Worm (Caenorhabditis elegans) whole organism, dauer: ENCODE measurements around the gene Y43F8C.5.

ENCODE experiments used
- unc-62 ChIP-seq: sonication (generic microtip); optimal IDR thresholded peaks from 2 replicates; lab custom pipeline; 2017; ENCODE audit warnings: missing biosample characterization, missing genetic modification reagents, missing genetic modification characterization

The Y43F8C.5 gene

DNA sequence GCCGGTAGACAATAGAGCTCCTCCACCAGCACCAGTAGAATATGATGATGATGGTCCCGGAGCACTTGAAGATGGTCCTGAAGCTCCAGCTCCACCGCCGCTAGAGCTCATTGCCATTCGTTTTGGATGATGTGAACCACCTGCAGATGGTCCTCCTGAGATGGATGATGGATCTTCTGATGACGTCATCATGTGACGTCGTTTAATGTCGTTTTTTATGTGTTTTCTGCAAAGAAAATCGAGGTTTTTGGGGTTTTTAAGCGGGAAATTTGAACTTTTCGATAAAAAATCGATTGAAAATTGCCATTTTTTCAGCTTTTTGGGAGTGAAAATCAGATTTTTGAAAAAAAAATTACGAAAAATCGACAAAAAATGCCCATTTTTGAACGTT lies 3.7 kb upstream of the Y43F8C.5 start:
- TF ChIP-seq unc-62 (GFP tag; lab: Kevin White, UChicago): no peak

DNA sequence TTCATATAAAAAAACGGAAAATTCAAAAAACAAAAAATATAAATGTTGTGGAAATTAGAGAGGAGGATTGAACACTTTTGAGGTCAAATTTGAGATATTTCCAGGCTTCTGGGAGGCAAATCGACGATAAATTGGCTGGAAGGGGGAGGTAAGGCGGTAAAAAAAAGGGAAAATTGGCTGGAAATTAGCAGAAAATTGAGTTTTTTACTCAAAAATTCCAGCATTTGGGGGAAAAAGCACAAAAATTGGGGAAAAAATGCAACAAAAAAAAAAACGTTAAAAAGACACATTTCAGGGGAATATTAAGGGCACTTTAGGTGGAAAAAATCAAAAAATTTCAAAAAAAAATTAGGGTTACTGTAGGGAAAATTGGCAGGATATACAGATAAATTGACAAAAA lies 1.8 kb upstream of the Y43F8C.5 start:
- no peak for TF ChIP-seq unc-62 (GFP tag; lab: Kevin White, UChicago)

DNA sequence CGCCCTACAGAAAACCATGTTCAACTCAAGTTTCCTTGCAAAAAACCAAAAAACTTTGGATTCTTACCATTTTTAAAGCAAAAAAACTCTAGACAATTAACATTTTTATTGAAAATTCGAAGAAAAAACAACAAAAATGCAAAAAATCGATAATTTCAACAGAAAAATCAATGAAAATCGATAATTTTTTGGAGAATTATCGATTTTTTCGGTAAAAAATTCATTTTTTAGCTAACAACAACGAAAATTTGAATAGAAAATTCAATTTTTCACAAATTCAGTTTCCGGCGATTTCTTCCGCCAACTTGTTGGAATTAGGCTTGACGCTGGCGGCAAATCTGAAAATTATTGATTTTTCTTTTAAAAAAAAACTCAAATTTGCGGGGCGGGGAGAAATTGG lies 502 bp upstream of the Y43F8C.5 start:
- no peak for TF ChIP-seq unc-62 (GFP tag; lab: Kevin White, UChicago)

DNA sequence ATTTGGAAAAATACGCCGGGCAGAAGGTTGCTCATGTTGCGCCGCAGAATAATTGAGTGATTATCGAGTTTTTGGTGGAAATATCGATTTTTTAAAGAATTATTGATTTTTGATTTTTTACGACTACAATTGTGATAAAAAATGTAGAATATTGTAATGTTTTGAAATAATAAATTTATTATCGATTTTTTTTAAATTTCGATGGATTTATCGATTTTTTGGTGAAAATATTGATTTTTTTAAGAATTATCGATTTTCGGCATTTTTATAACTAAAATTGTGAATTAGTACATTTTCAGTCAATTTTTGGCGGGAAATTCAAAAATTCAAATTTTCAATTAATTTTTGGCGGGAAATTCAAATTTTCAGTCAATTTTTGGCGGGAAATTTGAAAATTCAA lies 1.9 kb downstream of the Y43F8C.5 start:
- no peak for TF ChIP-seq unc-62 (GFP tag; lab: Kevin White, UChicago)

DNA sequence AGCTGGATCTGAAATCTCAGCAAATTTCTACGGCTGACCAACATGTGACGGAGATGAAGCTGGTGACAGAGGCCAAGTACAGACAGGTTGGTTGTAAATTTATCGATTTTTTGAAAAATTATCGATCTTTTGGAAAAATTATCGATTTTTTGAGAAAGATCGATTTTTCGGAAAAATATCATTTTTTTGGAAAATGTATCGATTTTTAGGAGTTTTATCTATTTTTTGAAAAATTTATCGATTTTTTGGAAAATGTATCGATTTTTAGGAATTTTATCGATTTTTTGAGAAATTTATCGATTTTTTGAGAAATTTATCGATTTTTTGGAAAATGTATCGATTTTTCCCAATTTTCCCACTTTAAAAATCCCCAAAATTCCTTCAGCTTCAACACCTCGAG lies 2.5 kb downstream of the Y43F8C.5 start:
- no peak for TF ChIP-seq unc-62 (GFP tag; lab: Kevin White, UChicago)

DNA sequence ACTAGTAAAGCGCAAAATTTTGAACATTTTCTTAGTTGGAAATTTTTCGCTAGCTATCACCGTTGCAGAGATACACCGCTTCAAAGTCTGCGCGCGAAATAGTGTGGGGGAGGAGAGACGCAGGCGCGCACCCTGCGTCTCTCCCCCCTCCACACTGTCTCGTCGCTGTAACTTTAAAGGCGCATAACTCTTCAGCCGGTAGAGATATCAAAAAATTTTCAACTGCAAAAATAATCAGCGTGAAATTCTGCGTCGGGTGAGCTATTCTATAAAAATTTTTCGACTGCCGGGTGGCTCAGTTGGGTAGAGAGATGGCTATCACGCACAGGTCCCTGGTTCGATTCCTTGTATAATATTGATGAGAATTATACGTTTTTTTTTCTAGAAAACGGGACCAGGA lies 2.9 kb downstream of the Y43F8C.5 start:
- TF ChIP-seq unc-62 (GFP tag; lab: Kevin White, UChicago): no peak

DNA sequence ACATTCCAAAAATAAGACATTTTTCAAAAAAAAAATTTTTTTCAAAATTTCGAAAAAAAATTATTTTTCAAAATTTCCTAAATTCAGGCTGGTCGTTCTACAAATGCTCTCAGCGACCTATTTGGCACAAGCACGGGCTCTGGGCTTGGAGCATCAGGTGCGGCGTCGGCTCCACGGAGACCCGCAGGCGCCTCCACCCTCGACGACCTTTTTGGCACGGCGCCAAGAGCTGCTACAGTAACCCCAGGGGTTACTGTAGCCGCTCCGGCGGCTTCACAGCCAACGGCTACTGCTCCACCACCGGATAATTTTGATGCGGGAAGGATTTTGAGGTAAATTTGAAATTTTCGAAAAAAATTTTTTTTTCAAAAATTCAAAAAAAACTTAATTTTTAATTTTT lies 6.7 kb downstream of the Y43F8C.5 start:
- TF ChIP-seq unc-62 (GFP tag; lab: Kevin White, UChicago): no peak

DNA sequence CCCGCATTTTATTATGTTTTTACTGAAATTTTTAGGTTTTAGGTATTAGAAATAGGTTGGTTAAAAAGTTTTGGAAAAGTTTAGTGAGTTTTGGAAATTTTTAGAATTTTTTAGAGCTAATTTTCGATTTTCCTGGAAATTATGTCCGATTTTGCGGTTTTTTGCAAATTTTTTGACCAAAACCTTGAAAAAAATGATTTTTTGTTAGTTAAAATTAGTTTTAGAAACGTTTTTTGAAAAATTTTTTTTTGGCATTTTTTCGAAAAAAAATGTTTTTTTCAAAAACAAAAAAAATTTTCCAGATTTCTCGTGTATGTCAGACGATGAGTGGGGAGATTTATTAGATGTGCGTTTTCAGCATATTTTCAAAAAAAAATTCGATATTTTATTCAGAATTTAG lies 7.7 kb downstream of the Y43F8C.5 start, which contains the start of gene dyf-19:
Gene dyf-19 (plus strand): TSS at position 301 of the 400 bp plus-strand sequence.
- no peak for TF ChIP-seq unc-62 (GFP tag; lab: Kevin White, UChicago)

DNA sequence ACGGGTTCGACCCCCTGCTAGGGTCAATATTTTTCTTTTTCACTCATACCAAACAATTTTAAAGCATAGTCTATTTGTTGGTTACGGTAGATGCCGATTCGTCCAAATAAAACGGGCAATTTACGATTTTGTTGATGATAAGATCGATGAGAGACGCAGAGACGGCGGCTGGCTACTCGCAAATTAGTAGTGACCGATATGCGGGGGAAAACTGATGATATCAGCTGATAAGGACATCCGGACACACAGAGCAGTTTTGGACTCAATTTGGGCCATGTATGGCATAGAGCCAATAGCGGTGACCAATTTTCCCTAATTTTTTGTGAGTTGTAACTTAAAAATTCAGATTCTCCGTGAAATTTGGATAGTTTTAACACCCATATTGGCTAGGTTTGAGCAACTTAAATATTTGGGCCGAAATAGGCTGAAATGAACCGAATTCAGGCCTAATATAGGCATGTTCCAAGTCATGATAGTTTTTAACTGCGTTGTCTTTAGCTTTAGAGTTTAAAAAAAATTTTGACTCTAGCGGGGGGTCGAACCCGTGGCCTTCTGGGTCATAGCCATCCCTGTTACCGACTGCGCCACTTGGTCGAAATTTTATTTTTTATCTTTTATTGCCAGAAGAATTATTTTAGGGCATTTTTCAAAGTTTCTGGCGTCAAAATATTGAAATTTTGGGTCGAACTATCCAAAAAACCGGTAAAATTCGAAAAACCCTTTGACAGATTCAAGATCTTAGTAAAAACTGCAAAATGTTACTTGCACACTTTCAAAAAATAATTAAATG lies 8.7 kb downstream of the Y43F8C.5 start:
- no peak for TF ChIP-seq unc-62 (GFP tag; lab: Kevin White, UChicago)

DNA sequence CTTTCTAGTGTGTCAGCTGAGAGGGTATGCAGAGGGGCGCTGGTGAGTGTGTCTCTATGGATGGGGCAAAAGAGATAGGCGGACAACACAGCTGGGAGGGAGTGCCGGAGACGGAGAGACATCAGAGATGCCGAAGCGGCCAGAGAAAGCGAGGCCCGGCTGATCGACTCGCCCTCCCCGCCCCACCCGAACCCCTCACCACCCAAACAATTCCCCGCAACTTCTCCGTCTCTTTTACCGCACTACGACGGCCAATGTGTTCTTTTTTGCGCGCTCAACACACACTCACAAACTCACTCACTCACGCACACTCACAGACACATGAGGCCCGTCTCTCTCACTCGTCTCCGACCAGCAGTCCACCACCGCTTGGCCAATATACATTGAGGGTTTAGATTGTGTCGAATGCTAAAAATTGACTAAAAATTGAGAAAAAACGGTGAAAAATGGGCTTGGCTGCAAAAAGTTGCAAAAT lies 10.0 kb downstream of the Y43F8C.5 start, which contains the start of gene Y43F8C.3:
Gene Y43F8C.3 (minus strand): TSS at position 187 of the 475 bp plus-strand sequence.
- TF ChIP-seq unc-62 (GFP tag; lab: Kevin White, UChicago): no peak

DNA sequence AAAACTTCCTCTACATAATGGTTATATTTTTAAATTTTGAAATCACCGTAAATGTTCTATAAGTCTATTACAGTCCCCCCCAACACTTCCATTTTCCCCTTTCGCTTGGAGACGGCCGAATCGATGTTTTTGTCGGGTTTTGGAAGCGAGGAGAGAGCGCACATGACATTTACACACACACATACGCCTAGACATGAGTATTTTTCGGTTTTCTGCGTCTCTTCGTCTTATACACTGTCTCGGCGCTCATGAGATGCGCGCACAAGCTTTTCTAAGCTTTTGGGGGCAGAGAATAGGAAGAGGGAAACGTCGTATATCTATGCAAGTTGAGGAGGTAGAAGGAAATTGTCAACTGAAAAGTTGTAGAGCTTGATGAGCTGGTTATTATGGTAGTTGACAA lies 12.3 kb downstream of the Y43F8C.5 start:
- TF ChIP-seq unc-62 (GFP tag; lab: Kevin White, UChicago): no peak

DNA sequence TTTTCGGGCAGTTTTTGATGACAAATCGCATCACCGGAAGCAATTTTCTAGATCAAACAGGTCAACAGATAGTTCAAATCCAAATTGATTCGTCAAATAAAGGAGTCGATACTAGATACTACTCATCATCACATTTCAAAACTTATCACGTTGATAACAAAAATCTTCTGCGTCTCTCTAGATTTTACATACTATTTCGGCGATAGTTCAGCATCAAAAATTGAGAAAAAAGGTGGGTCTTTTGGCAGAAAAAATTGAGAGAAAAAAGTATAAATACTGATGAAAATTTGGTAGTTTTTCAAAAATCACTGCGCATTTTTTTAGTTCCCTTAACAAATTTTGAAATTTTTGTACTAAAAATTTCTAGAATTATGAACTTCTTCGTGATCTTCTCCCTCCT lies 19.3 kb downstream of the Y43F8C.5 start, which contains the start of gene nlp-26:
Gene nlp-26 (plus strand): TSS at position 301 of the 400 bp plus-strand sequence.
- no peak for TF ChIP-seq unc-62 (GFP tag; lab: Kevin White, UChicago)

DNA sequence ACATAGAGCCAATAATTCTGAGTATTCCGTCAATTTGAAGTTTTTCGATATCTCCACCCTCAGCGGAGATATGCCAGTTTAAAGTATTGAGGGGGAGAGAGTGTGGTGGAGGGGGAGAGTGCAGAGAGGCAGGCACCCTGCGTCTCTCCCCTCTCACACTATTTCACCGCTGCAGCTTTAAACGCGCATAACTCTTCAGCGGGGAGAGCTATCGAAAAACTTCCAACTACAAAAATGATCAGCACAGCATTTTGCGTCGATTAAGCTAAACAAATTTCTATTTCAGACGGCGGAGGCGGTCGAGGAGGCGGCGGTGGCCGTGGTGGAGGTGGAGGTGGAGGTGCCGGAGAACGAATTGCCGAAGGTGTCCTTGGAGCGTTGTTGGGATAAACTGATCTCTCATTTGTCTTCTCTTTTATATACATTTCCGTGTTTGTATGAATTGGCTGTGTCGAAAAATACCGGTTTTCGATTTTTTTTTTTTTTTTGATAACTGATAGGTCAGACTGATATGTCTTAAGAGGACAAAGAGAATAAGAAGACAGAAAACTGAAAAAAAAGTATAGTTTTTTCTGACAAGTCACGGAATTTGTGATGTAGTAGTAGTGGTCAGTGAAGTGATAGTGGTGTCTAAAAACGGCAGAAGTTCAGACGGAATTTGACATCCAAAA lies 20.6 kb downstream of the Y43F8C.5 start:
- no peak for TF ChIP-seq unc-62 (GFP tag; lab: Kevin White, UChicago)

DNA sequence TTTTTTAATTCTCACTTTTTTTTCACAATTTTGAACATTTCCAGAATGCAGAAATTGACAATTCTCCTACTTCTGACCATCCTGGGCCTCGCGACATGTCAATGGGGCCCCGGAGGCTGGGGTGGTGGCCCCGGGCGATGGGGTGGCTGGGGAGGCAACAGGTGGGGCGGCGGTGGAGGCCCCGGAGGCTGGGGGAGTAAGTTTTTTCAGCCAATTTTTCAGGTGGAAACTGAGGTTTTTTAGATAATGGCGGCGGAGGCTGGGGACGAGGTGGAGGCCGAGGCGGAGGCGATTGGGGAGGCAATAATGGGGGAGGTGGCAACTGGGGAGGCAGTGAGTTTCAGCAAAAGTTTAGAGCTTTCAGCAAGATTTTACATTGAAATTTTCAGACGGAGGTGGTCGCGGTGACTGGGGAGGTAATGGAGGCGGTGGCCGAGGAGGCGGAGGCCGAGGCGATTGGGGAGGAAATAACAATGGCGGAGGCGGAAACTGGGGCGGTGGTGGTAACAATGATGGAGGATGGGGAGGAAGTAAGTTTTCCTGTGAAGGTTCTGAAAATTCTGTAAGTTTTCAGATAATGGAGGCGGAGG lies 22.2 kb downstream of the Y43F8C.5 start:
- no peak for TF ChIP-seq unc-62 (GFP tag; lab: Kevin White, UChicago)

DNA sequence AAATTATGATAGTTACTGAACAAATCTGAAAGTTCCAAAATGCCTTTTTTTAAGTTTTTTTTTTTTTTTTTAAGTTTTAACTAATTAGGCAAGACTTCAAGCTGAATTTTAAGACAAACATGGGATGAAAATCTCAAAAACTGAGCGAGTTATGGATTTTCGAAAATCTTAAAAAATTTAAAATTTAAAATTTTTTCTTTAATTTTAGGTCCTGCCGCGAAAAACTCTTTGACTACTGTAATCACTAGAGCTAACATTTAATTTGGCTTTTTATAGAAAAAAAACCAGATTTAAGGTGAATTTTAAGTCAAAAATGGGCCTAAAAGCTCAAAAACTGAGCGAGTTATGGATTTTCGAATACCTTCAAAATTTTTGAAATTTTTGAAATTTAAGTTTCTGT lies 23.3 kb downstream of the Y43F8C.5 start, which contains the start of gene grsp-1:
Gene grsp-1 (plus strand): TSS at position 301 of the 400 bp plus-strand sequence.
- no peak for TF ChIP-seq unc-62 (GFP tag; lab: Kevin White, UChicago)

DNA sequence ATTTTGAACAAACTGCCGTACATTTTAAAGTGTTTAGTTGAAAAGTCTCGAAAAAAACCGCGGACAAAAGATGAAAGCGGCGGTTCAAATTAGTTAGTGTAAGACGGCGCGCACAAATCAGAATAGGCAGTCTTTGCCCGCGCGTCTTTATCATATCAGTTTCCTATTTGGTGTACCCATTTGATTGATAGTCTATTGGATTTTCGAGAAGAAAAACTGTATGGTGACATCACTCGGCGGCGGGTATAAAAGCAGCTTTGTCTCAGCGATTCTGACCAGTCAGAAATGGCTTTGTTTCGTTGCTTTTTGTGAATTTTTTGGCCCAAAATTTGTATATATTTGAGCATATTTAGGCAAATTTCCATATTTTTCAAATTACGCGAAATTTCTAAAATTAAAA lies 23.8 kb downstream of the Y43F8C.5 start:
- TF ChIP-seq unc-62 (GFP tag; lab: Kevin White, UChicago): no peak
